Worm (Caenorhabditis elegans) whole organism, L2 larva: ENCODE measurements around the gene E04F6.10.

ENCODE experiments used
- aly-2 ChIP-seq: fragments of 150-350 bp; optimal IDR thresholded peaks from 2 replicates; lab custom pipeline; 2014; ENCODE audit warnings: missing biosample characterization, missing genetic modification characterization
- egl-27 ChIP-seq: sonication (generic microtip); optimal IDR thresholded peaks from 3 replicates; lab custom pipeline; 2017; ENCODE audit warnings: missing biosample characterization, missing genetic modification reagents, missing genetic modification characterization
- elt-3 ChIP-seq: sonication (generic microtip); optimal IDR thresholded peaks from 2 replicates; lab custom pipeline; 2017; ENCODE audit warnings: missing biosample characterization, missing genetic modification characterization
- lin-39 ChIP-seq: fragments of 150-350 bp; optimal IDR thresholded peaks from 2 replicates; lab custom pipeline; 2014; ENCODE audit warnings: missing biosample characterization, missing genetic modification reagents, missing genetic modification characterization
- mab-5 ChIP-seq: fragments of 150-350 bp; optimal IDR thresholded peaks from 2 replicates; lab custom pipeline; 2014; ENCODE audit warnings: missing biosample characterization, missing genetic modification characterization
- mdl-1 ChIP-seq, 2 experiments: fragments of 150-350 bp in 1 of 2; sonication (generic microtip) in 1 of 2; optimal IDR thresholded peaks; 2 replicates each; lab custom pipeline; 2017; ENCODE audit warnings: missing biosample characterization in 2 of 2, missing genetic modification characterization in 2 of 2
- nhr-23 ChIP-seq: fragments of 150-350 bp; optimal IDR thresholded peaks from 2 replicates; lab custom pipeline; 2014; ENCODE audit warnings: missing biosample characterization, missing genetic modification reagents, missing genetic modification characterization
- nhr-237 ChIP-seq: fragments of 150-350 bp; optimal IDR thresholded peaks from 2 replicates; lab custom pipeline; 2014; ENCODE audit warnings: missing biosample characterization, missing genetic modification characterization
- nhr-6 ChIP-seq: fragments of 150-350 bp; optimal IDR thresholded peaks from 2 replicates; lab custom pipeline; 2014; ENCODE audit warnings: missing biosample characterization, missing genetic modification characterization
- nhr-77 ChIP-seq: fragments of 150-350 bp; optimal IDR thresholded peaks from 2 replicates; lab custom pipeline; 2014; ENCODE audit warnings: missing biosample characterization, missing genetic modification characterization
- skn-1 ChIP-seq: sonication (generic microtip); optimal IDR thresholded peaks from 2 replicates; lab custom pipeline; 2017; ENCODE audit warnings: missing biosample characterization, missing genetic modification characterization
- snpc-4 ChIP-seq: fragments of 150-350 bp; optimal IDR thresholded peaks from 2 replicates; lab custom pipeline; 2014; ENCODE audit warnings: missing biosample characterization, missing genetic modification characterization
- unc-62 ChIP-seq: fragments of 150-350 bp; optimal IDR thresholded peaks from 2 replicates; lab custom pipeline; 2014; ENCODE audit warnings: missing biosample characterization, missing genetic modification reagents, missing genetic modification characterization
- zag-1 ChIP-seq: fragments of 150-350 bp; optimal IDR thresholded peaks from 2 replicates; lab custom pipeline; 2014; ENCODE audit warnings: missing biosample characterization, missing genetic modification characterization

DNA sequence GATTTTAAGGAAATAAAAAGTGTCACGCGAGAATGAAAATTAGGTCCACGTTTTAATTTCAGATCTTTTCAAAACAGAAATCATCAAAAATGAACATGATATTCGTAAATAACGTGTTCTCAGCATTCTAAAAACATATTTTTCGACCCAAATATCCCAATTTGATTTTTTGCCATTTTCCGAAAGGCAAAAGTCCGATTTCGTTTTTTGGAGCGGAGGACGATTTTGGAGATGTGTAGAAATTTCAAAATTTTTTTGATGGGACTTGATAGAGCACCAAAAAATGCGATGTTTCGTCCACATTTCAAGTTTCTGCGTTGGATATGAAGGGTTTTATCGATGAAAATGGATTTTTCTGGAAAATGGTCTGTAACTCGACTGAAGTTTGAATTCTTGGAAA is 13.7 kb upstream of the E04F6.10 start:
- TF ChIP-seq lin-39 (tag; lab: Kevin White, UChicago) (no peak), skn-1 (tag; lab: Kevin White, UChicago) (no peak), aly-2 (tag; lab: Kevin White, UChicago) (no peak), snpc-4 (tag; lab: Kevin White, UChicago) (no peak), zag-1 (tag; lab: Kevin White, UChicago) (no peak), elt-3 (tag; lab: Kevin White, UChicago) (no peak), nhr-23 (tag; lab: Kevin White, UChicago) (no peak), egl-27 (no peak), nhr-237 (tag; lab: Kevin White, UChicago) (no peak), nhr-77 (tag; lab: Kevin White, UChicago) (no peak), unc-62 (no peak), mab-5 (tag; lab: Kevin White, UChicago) (no peak), nhr-6 (tag; lab: Kevin White, UChicago) (no peak), mdl-1 (tag; optimal IDR thresholded peaks at IDR 0.05; lab: Kevin White, UChicago) (no peak)
